Worm (Caenorhabditis elegans): ENCODE measurements around the gene str-32.

DNA sequence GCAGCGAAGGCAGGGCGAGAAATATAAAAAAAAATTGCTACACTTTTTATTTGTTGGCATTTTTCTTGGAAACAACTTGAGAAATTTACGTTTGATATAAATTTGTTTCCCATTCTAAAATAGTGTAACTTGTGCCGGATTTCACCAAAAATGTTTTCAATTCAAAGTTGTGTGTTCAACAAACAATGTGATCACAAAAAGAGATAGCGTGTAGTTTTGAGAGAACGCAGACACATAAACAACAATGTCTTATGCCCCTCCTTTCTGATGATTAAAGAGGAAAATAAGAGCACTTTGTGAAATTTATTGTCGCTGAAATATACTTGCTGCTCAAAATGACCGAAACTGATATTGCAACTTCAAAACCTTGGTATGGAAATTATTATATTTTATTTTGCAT lies 33.9 kb downstream of the str-32 start, which contains the start of gene abhd-5.1:
- TF ChIP-seq ref-1 (GFP tag; conservative IDR thresholded peaks at IDR 0.05), result no peak
- TF ChIP-seq cog-1 (tag; optimal IDR thresholded peaks at IDR 0.05), result no peak
- TF ChIP-seq flt-1 (GFP tag; IDR thresholded peaks at IDR 0.05), result no peak

All from whole organism, midembryonic.